Worm (Caenorhabditis elegans) whole organism, midembryonic: ENCODE data around the gene C17B7.10.

Source experiments
- med-1 ChIP-seq: sonication (generic microtip); optimal IDR thresholded peaks from 2 replicates; lab custom pipeline; 2017; ENCODE audit warnings: missing genetic modification characterization, mild to moderate bottlenecking, missing compliant biosample characterization, antibody characterized with exemption, missing genetic modification reagents; ENCODE audit not compliant: insufficient read depth
- ref-1 ChIP-seq: fragments of 200-800 bp; sonication (Bioruptor generic); conservative IDR thresholded peaks from 2 replicates; pipeline ENCODE4 v1.3.6; 2022; ENCODE audit warnings: missing genetic modification reagents, missing genetic modification characterization, missing compliant biosample characterization
- ztf-29 ChIP-seq: fragments of 200-800 bp; sonication (Bioruptor generic); IDR thresholded peaks from 2 replicates; pipeline ENCODE4 v1.3.6; 2022; ENCODE audit warnings: missing genetic modification reagents, missing genetic modification characterization, missing compliant biosample characterization

DNA sequence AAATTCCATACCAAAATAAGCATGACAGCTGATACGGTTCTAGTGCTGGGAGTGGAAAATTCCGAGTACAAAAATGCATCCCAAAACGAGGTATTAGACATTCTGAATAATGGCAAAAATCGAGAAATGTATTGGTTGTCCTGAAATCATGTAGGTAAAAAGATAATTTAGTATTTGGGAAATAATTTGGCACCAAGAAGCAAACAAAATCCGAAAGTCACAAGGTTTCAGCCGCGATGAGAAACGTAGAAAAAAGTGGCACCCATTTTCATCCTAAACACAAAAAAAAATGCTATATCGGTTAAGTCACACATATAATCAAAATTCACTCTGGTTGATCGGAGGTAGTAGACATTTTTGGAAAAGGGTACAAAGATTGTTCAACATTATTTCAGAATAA, 44.0 kb downstream of the C17B7.10 start, which contains the start of gene srx-122:
- TF ChIP-seq ref-1 (GFP tag; lab: Robert Waterston, UW): no peak
- TF ChIP-seq ztf-29 (GFP tag; lab: Robert Waterston, UW): no peak
- TF ChIP-seq med-1 (GFP tag; lab: Kevin White, UChicago): no peak
